Worm (Caenorhabditis elegans) whole organism, midembryonic: Measurements from ENCODE around the gene F09C6.12.

Experiments used
- T22C8.4 ChIP-seq: fragments of 200-800 bp; sonication (Bioruptor generic); IDR thresholded peaks from 2 replicates; pipeline ENCODE4 v1.3.6; 2022; ENCODE audit warnings: missing genetic modification characterization, missing compliant biosample characterization
- cog-1 ChIP-seq: sonication (generic microtip); optimal IDR thresholded peaks from 2 replicates; lab custom pipeline; 2016; ENCODE audit warnings: missing genetic modification characterization, missing compliant biosample characterization
- flt-1 ChIP-seq: fragments of 200-800 bp; sonication (Bioruptor generic); IDR thresholded peaks from 2 replicates; pipeline ENCODE4 v1.3.6; 2022; ENCODE audit warnings: missing genetic modification characterization, missing compliant biosample characterization
- klf-2 ChIP-seq: fragments of 200-800 bp; sonication (Bioruptor generic); conservative IDR thresholded peaks from 2 replicates; pipeline ENCODE4 v1.3.6; 2022; ENCODE audit warnings: missing genetic modification reagents, missing genetic modification characterization, missing compliant biosample characterization
- med-1 ChIP-seq: sonication (generic microtip); optimal IDR thresholded peaks from 2 replicates; lab custom pipeline; 2017; ENCODE audit warnings: missing genetic modification characterization, mild to moderate bottlenecking, missing compliant biosample characterization, antibody characterized with exemption, missing genetic modification reagents; ENCODE audit not compliant: insufficient read depth
- ref-1 ChIP-seq: fragments of 200-800 bp; sonication (Bioruptor generic); conservative IDR thresholded peaks from 2 replicates; pipeline ENCODE4 v1.3.6; 2022; ENCODE audit warnings: missing genetic modification reagents, missing genetic modification characterization, missing compliant biosample characterization
- tab-1 ChIP-seq: fragments of 200-800 bp; sonication (Bioruptor generic); IDR thresholded peaks from 2 replicates; pipeline ENCODE4 v1.3.6; 2022; ENCODE audit warnings: missing genetic modification characterization, missing compliant biosample characterization
- ztf-23 ChIP-seq: fragments of 200-800 bp; sonication (Bioruptor generic); IDR thresholded peaks from 2 replicates; pipeline ENCODE4 v1.3.6; 2022; ENCODE audit warnings: missing genetic modification reagents, missing genetic modification characterization, missing compliant biosample characterization
- ztf-29 ChIP-seq: fragments of 200-800 bp; sonication (Bioruptor generic); IDR thresholded peaks from 2 replicates; pipeline ENCODE4 v1.3.6; 2022; ENCODE audit warnings: missing genetic modification reagents, missing genetic modification characterization, missing compliant biosample characterization

F09C6.12 gene

ce11 chrV:16874966-16875365, 7.7 kb upstream of the F09C6.12 start, which contains the start of gene F49A5.10:
Gene F49A5.10 (plus strand): TSS chrV:16875266.
- TF ChIP-seq med-1 (GFP tag; lab: Kevin White, UChicago) (no peak), cog-1 (tag; lab: Kevin White, UChicago) (no peak), T22C8.4 (GFP tag; lab: Robert Waterston, UW) (no peak)

- no peak for TF ChIP-seq ztf-23
- TF ChIP-seq klf-2, result no peak
- no peak for TF ChIP-seq tab-1 (GFP tag; lab: Robert Waterston, UW)
- no peak for TF ChIP-seq ztf-29 (GFP tag; lab: Robert Waterston, UW)
- TF ChIP-seq flt-1 (GFP tag; lab: Robert Waterston, UW), result no peak
- TF ChIP-seq T22C8.4 (GFP tag; lab: Robert Waterston, UW), result no peak
- no peak for TF ChIP-seq cog-1 (tag; lab: Kevin White, UChicago)
- TF ChIP-seq med-1 (GFP tag; lab: Kevin White, UChicago), result no peak
- TF ChIP-seq ref-1 (GFP tag; lab: Robert Waterston, UW), result no peak
These were observed 3.1 kb upstream of the F09C6.12 start for ce11 chrV:16879532-16879931.

- TF ChIP-seq med-1 (GFP tag; lab: Kevin White, UChicago), result no peak
These were observed 2.6 kb upstream of the F09C6.12 start, which contains the start of gene F09C6.3 for ce11 chrV:16880054-16880453. Gene F09C6.3 (minus strand): TSS chrV:16880154.

ce11 chrV:16880679-16881078, 2.0 kb upstream of the F09C6.12 start, which contains the start of gene F09C6.14:
Gene F09C6.14 (plus strand): TSS chrV:16880979.
- TF ChIP-seq T22C8.4 (GFP tag; lab: Robert Waterston, UW) (no peak), klf-2 (no peak), cog-1 (tag; lab: Kevin White, UChicago) (no peak), med-1 (GFP tag; lab: Kevin White, UChicago) (no peak), ztf-23 (no peak), ztf-29 (GFP tag; lab: Robert Waterston, UW) (no peak)

ce11 chrV:16884744-16885143, 2.1 kb downstream of the F09C6.12 start, which contains the start of gene F09C6.13:
Gene F09C6.13 (plus strand): TSS chrV:16885044.
- TF ChIP-seq klf-2 (no peak), ztf-29 (GFP tag; lab: Robert Waterston, UW) (no peak), flt-1 (GFP tag; lab: Robert Waterston, UW) (no peak), tab-1 (GFP tag; lab: Robert Waterston, UW) (no peak), T22C8.4 (GFP tag; lab: Robert Waterston, UW) (no peak), cog-1 (tag; lab: Kevin White, UChicago) (no peak), ref-1 (GFP tag; lab: Robert Waterston, UW) (no peak)

ce11 chrV:16888788-16889325, 6.2 kb downstream of the F09C6.12 start, which contains the start of the genes ifas-2 and fbxa-44:
Gene ifas-2 (minus strand): TSS chrV:16888888.
Gene fbxa-44 (plus strand): TSS chrV:16889275.
- TF ChIP-seq T22C8.4 (GFP tag; lab: Robert Waterston, UW) (no peak), ref-1 (GFP tag; lab: Robert Waterston, UW) (no peak), flt-1 (GFP tag; lab: Robert Waterston, UW) (no peak), ztf-23 (no peak), klf-2 (no peak), ztf-29 (GFP tag; lab: Robert Waterston, UW) (no peak), cog-1 (tag; lab: Kevin White, UChicago) (no peak), tab-1 (GFP tag; lab: Robert Waterston, UW) (no peak), med-1 (GFP tag; lab: Kevin White, UChicago) (no peak)

ce11 chrV:16893440-16893839, 10.8 kb downstream of the F09C6.12 start, which contains the start of gene F09C6.15:
Gene F09C6.15 (plus strand): TSS chrV:16893740.
- no peak for TF ChIP-seq ref-1 (GFP tag; lab: Robert Waterston, UW)
- TF ChIP-seq ztf-23, result no peak
- TF ChIP-seq tab-1 (GFP tag; lab: Robert Waterston, UW), result no peak
- TF ChIP-seq cog-1 (tag; lab: Kevin White, UChicago), result no peak
- TF ChIP-seq klf-2, result no peak

- TF ChIP-seq tab-1 (GFP tag; lab: Robert Waterston, UW), result no peak
- TF ChIP-seq ztf-23, result no peak
- TF ChIP-seq klf-2, result no peak
- no peak for TF ChIP-seq ref-1 (GFP tag; lab: Robert Waterston, UW)
These were observed 16.7 kb downstream of the F09C6.12 start, which contains the start of gene fbxa-45 for ce11 chrV:16899355-16899754. Gene fbxa-45 (minus strand): TSS chrV:16899455.

- TF ChIP-seq klf-2 (no peak), med-1 (GFP tag; lab: Kevin White, UChicago) (no peak), ref-1 (GFP tag; lab: Robert Waterston, UW) (no peak), ztf-23 (no peak), T22C8.4 (GFP tag; lab: Robert Waterston, UW) (no peak), flt-1 (GFP tag; lab: Robert Waterston, UW) (no peak), tab-1 (GFP tag; lab: Robert Waterston, UW) (no peak), ztf-29 (GFP tag; lab: Robert Waterston, UW) (no peak), cog-1 (tag; lab: Kevin White, UChicago) (no peak)
These were observed 20.1 kb downstream of the F09C6.12 start, which contains the start of gene srd-68 for ce11 chrV:16902726-16903125. Gene srd-68 (minus strand): TSS chrV:16902826.

- TF ChIP-seq klf-2 (no peak), T22C8.4 (GFP tag; lab: Robert Waterston, UW) (no peak), tab-1 (GFP tag; lab: Robert Waterston, UW) (no peak), ref-1 (GFP tag; lab: Robert Waterston, UW) (no peak), cog-1 (tag; lab: Kevin White, UChicago) (no peak), ztf-23 (no peak), ztf-29 (GFP tag; lab: Robert Waterston, UW) (no peak), flt-1 (GFP tag; lab: Robert Waterston, UW) (no peak), med-1 (GFP tag; lab: Kevin White, UChicago) (no peak)
These were observed 21.9 kb downstream of the F09C6.12 start, which contains the start of gene nhr-262 for ce11 chrV:16904612-16905011. Gene nhr-262 (plus strand): TSS chrV:16904912.
